Worm (Caenorhabditis elegans) whole organism, L4 larva: ENCODE data around the gene cpna-1.

ENCODE experiments used
- F49E8.2 ChIP-seq: sonication (generic microtip); optimal IDR thresholded peaks from 2 replicates; lab custom pipeline; 2016; ENCODE audit warnings: missing compliant biosample characterization, mild to moderate bottlenecking, missing genetic modification characterization, borderline replicate concordance
- R02D3.7 ChIP-seq: fragments of 150-350 bp; sonication (generic microtip); optimal IDR thresholded peaks from 3 replicates; lab custom pipeline; 2014; ENCODE audit warnings: missing biosample characterization, missing genetic modification characterization
- T20F7.1 ChIP-seq: fragments of 200-800 bp; sonication (Bioruptor generic); optimal IDR thresholded peaks from 2 replicates; lab custom pipeline; 2018; ENCODE audit warnings: mild to moderate bottlenecking, missing genetic modification characterization, missing compliant biosample characterization
- Y48G9A.11 ChIP-seq: fragments of 200-800 bp; sonication (Bioruptor generic); IDR thresholded peaks from 2 replicates; pipeline ENCODE4 v1.3.6; 2022; ENCODE audit warnings: missing genetic modification reagents, missing genetic modification characterization, missing compliant biosample characterization
- Y75B8A.6 ChIP-seq: fragments of 200-800 bp; sonication (Bioruptor generic); IDR thresholded peaks from 2 replicates; pipeline ENCODE4 v1.3.6; 2022; ENCODE audit warnings: missing genetic modification reagents, missing genetic modification characterization, missing compliant biosample characterization
- ZK546.5 ChIP-seq, 2 experiments: sonication (generic microtip); optimal IDR thresholded peaks; 2 replicates each; lab custom pipeline; 2017; ENCODE audit warnings: missing biosample characterization in 2 of 2, missing genetic modification characterization in 2 of 2
- ama-1 ChIP-seq: fragments of 150-350 bp; optimal IDR thresholded peaks from 2 replicates; lab custom pipeline; 2014; ENCODE audit warnings: inconsistent platforms, mixed read lengths
- arid-1 ChIP-seq: fragments of 200-800 bp; sonication (Bioruptor generic); conservative IDR thresholded peaks from 2 replicates; pipeline ENCODE4 v1.3.6; 2022; ENCODE audit warnings: missing genetic modification reagents, missing genetic modification characterization, missing compliant biosample characterization
- ceh-28 ChIP-seq: fragments of 150-350 bp; optimal IDR thresholded peaks from 2 replicates; lab custom pipeline; 2014; ENCODE audit warnings: missing biosample characterization, missing genetic modification reagents, missing genetic modification characterization
- ceh-62 ChIP-seq: sonication (generic microtip); optimal IDR thresholded peaks from 2 replicates; lab custom pipeline; 2017; ENCODE audit warnings: missing biosample characterization, missing genetic modification characterization
- cey-2 ChIP-seq: sonication (generic microtip); optimal IDR thresholded peaks from 3 replicates; lab custom pipeline; 2017; ENCODE audit warnings: missing genetic modification characterization, mild to moderate bottlenecking, missing compliant biosample characterization, antibody characterized with exemption, borderline replicate concordance; ENCODE audit not compliant: insufficient read depth
- daf-16 ChIP-seq, 3 experiments: sonication (generic microtip); optimal IDR thresholded peaks; 2 replicates each; lab custom pipeline; 2016 to 2017; ENCODE audit warnings: missing genetic modification characterization in 3 of 3, missing genetic modification reagents in 3 of 3, mild to moderate bottlenecking in 2 of 3, missing compliant biosample characterization in 2 of 3, missing biosample characterization in 1 of 3, moderate library complexity in 1 of 3
- daf-8 ChIP-seq: fragments of 200-800 bp; sonication (Bioruptor generic); IDR thresholded peaks from 2 replicates; pipeline ENCODE4 v1.3.6; 2022; ENCODE audit warnings: missing genetic modification characterization, missing compliant biosample characterization
- dmd-6 ChIP-seq: fragments of 200-800 bp; sonication (Bioruptor generic); IDR thresholded peaks from 2 replicates; pipeline ENCODE4 v1.3.6; 2022; ENCODE audit warnings: missing genetic modification reagents, missing genetic modification characterization, missing compliant biosample characterization
- dmd-9 ChIP-seq: fragments of 200-800 bp; sonication (Bioruptor generic); IDR thresholded peaks from 2 replicates; pipeline ENCODE4 v1.3.6; 2022; ENCODE audit warnings: missing genetic modification reagents, missing genetic modification characterization, missing compliant biosample characterization
- dve-1 ChIP-seq: sonication (generic microtip); optimal IDR thresholded peaks from 2 replicates; lab custom pipeline; 2017; ENCODE audit warnings: antibody characterized with exemption, mild to moderate bottlenecking, missing genetic modification characterization, missing compliant biosample characterization; ENCODE audit not compliant: insufficient read depth
- egl-27 ChIP-seq: sonication (generic microtip); optimal IDR thresholded peaks from 3 replicates; lab custom pipeline; 2017; ENCODE audit warnings: missing biosample characterization, missing genetic modification reagents, missing genetic modification characterization
- egl-43 ChIP-seq: fragments of 200-800 bp; sonication (Bioruptor generic); IDR thresholded peaks from 2 replicates; pipeline ENCODE4 v1.3.6; 2022; ENCODE audit warnings: missing genetic modification reagents, missing genetic modification characterization, missing compliant biosample characterization
- jun-1 ChIP-seq: fragments of 150-350 bp; optimal IDR thresholded peaks from 2 replicates; lab custom pipeline; 2014; ENCODE audit warnings: missing biosample characterization, missing genetic modification reagents, missing genetic modification characterization
- lin-29 ChIP-seq: fragments of 200-800 bp; sonication (Bioruptor generic); IDR thresholded peaks from 2 replicates; pipeline ENCODE4 v1.3.6; 2022; ENCODE audit warnings: missing genetic modification reagents, missing genetic modification characterization, missing compliant biosample characterization
- lin-38 ChIP-seq: fragments of 200-800 bp; sonication (Bioruptor generic); IDR thresholded peaks from 2 replicates; pipeline ENCODE4 v1.3.6; 2022; ENCODE audit warnings: missing genetic modification reagents, missing genetic modification characterization, missing compliant biosample characterization
- madf-5 ChIP-seq, 2 experiments: fragments of 200-800 bp; sonication (Bioruptor generic); IDR thresholded peaks; 2 replicates each; pipeline ENCODE4 v1.3.6; 2022; ENCODE audit warnings: missing compliant biosample characterization in 2 of 2, missing genetic modification characterization in 2 of 2
- mxl-2 ChIP-seq: fragments of 200-800 bp; sonication (Bioruptor generic); conservative IDR thresholded peaks from 2 replicates; pipeline ENCODE4 v1.3.6; 2022; ENCODE audit warnings: missing genetic modification reagents, missing genetic modification characterization, missing compliant biosample characterization
- mxl-3 ChIP-seq: fragments of 200-800 bp; sonication (Bioruptor generic); optimal IDR thresholded peaks from 2 replicates; lab custom pipeline; 2018; ENCODE audit warnings: mild to moderate bottlenecking, missing genetic modification characterization, missing compliant biosample characterization
- nhr-10 ChIP-seq: fragments of 150-350 bp; optimal IDR thresholded peaks from 2 replicates; lab custom pipeline; 2014; ENCODE audit warnings: missing biosample characterization, missing genetic modification characterization
- nhr-102 ChIP-seq: sonication (generic microtip); optimal IDR thresholded peaks from 2 replicates; lab custom pipeline; 2016; ENCODE audit warnings: mild to moderate bottlenecking, missing genetic modification characterization, moderate library complexity, missing compliant biosample characterization
- nhr-11 ChIP-seq: fragments of 150-350 bp; optimal IDR thresholded peaks from 2 replicates; lab custom pipeline; 2014; ENCODE audit warnings: missing biosample characterization, missing genetic modification characterization
- nhr-237 ChIP-seq: sonication (generic microtip); optimal IDR thresholded peaks from 2 replicates; lab custom pipeline; 2017; ENCODE audit warnings: missing biosample characterization, missing genetic modification characterization
- nhr-25 ChIP-seq: sonication (generic microtip); optimal IDR thresholded peaks from 2 replicates; lab custom pipeline; 2017; ENCODE audit warnings: missing genetic modification characterization, mild to moderate bottlenecking, missing compliant biosample characterization, antibody characterized with exemption, moderate library complexity, borderline replicate concordance; ENCODE audit not compliant: insufficient read depth
- nhr-6 ChIP-seq: fragments of 150-350 bp; optimal IDR thresholded peaks from 2 replicates; lab custom pipeline; 2014; ENCODE audit warnings: missing biosample characterization, missing genetic modification characterization
- nhr-76 ChIP-seq: fragments of 150-350 bp; optimal IDR thresholded peaks from 2 replicates; lab custom pipeline; 2014; ENCODE audit warnings: missing biosample characterization, missing genetic modification characterization
- php-3 ChIP-seq: fragments of 200-800 bp; sonication (Bioruptor generic); IDR thresholded peaks from 2 replicates; pipeline ENCODE4 v1.3.6; 2022; ENCODE audit warnings: missing genetic modification reagents, missing genetic modification characterization, missing compliant biosample characterization
- set-16 ChIP-seq: fragments of 200-800 bp; sonication (Bioruptor generic); IDR thresholded peaks from 2 replicates; pipeline ENCODE4 v1.3.6; 2022; ENCODE audit warnings: missing genetic modification reagents, missing genetic modification characterization, missing compliant biosample characterization
- snpc-1.2 ChIP-seq: fragments of 200-800 bp; sonication (Bioruptor generic); IDR thresholded peaks from 2 replicates; pipeline ENCODE4 v1.3.6; 2022; ENCODE audit warnings: missing genetic modification reagents, missing genetic modification characterization, missing compliant biosample characterization
- spr-1 ChIP-seq: sonication (generic microtip); optimal IDR thresholded peaks from 2 replicates; lab custom pipeline; 2016; ENCODE audit warnings: mild to moderate bottlenecking, missing genetic modification characterization, missing compliant biosample characterization
- spr-3 ChIP-seq: fragments of 200-800 bp; sonication (Bioruptor generic); optimal IDR thresholded peaks from 2 replicates; lab custom pipeline; 2018; ENCODE audit warnings: mild to moderate bottlenecking, missing genetic modification characterization, missing compliant biosample characterization
- unc-130 ChIP-seq: sonication (generic microtip); optimal IDR thresholded peaks from 2 replicates; lab custom pipeline; 2016; ENCODE audit warnings: missing genetic modification reagents, missing genetic modification characterization, missing compliant biosample characterization
- zip-11 ChIP-seq: fragments of 200-800 bp; sonication (Bioruptor generic); IDR thresholded peaks from 2 replicates; pipeline ENCODE4 v1.3.6; 2022; ENCODE audit warnings: missing genetic modification characterization, missing compliant biosample characterization
- zip-2 ChIP-seq: fragments of 150-350 bp; optimal IDR thresholded peaks from 2 replicates; lab custom pipeline; 2014; ENCODE audit warnings: missing biosample characterization, missing genetic modification characterization

cpna-1 gene

ce11 chrII:4237701-4238214 lies 51.3 kb downstream of the cpna-1 start, which contains the start of the genes fbxc-44 and C16A11.2 (continued):
- no peak for TF ChIP-seq spr-3 (GFP tag; lab: Kevin White, UChicago)
- no peak for TF ChIP-seq nhr-11 (tag; lab: Kevin White, UChicago)
- no peak for TF ChIP-seq zip-2 (tag; lab: Kevin White, UChicago)
- TF ChIP-seq dmd-6 (GFP tag; lab: Robert Waterston, UW) = no peak
- no peak for TF ChIP-seq F49E8.2 (tag; lab: Kevin White, UChicago)
- TF ChIP-seq jun-1 (tag; lab: Kevin White, UChicago) = no peak
- no peak for TF ChIP-seq zip-11 (GFP tag; lab: Robert Waterston, UW)

- TF ChIP-seq mxl-2 (GFP tag; lab: Robert Waterston, UW) (no peak), ceh-62 (tag; lab: Kevin White, UChicago) (no peak), lin-29 (no peak), daf-16 (GFP tag; optimal IDR thresholded peaks at IDR 0.05; lab: Kevin White, UChicago) (no peak), daf-16 (tag; optimal IDR thresholded peaks at IDR 0.05; lab: Kevin White, UChicago) (no peak), Y48G9A.11 (no peak), Y75B8A.6 (GFP tag; lab: Robert Waterston, UW) (no peak), egl-43 (GFP tag; lab: Robert Waterston, UW) (no peak), set-16 (GFP tag; lab: Robert Waterston, UW) (no peak)
Measured at ce11 chrII:4238963-4239362, 52.5 kb downstream of the cpna-1 start.

DNA sequence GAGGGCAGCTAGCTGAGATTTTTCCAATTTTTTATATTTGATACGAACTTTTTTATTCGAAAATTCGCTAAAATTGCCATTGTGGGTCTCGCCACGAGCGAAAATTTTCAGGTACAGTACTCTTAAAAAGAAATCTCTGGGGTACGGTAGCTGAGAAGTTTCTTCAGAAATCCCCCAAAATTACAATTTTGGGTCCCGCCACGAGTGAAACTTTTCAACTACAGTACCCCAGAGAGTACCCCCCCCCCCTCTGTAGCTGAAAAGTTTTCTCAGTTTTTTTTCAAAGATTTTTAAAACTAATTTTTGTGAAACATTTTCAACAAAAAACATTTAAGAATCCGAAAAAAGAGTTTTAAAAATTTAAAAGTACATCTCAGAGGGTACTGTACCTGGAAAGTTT lies 58.5 kb downstream of the cpna-1 start:
- TF ChIP-seq ama-1 (lab: Kevin White, UChicago) (no peak), mxl-3 (GFP tag; lab: Kevin White, UChicago) (no peak), dmd-9 (no peak), nhr-25 (no peak), T20F7.1 (GFP tag; lab: Kevin White, UChicago) (no peak), set-16 (GFP tag; lab: Robert Waterston, UW) (no peak), madf-5 (GFP tag; IDR thresholded peaks at IDR 0.05; lab: Robert Waterston, UW) (no peak), dve-1 (tag; lab: Kevin White, UChicago) (no peak), nhr-237 (no peak), zip-11 (GFP tag; lab: Robert Waterston, UW) (no peak)

- no peak for TF ChIP-seq unc-130 (GFP tag; lab: Kevin White, UChicago)
- no peak for TF ChIP-seq php-3 (GFP tag; lab: Robert Waterston, UW)
- TF ChIP-seq nhr-76 (tag; lab: Kevin White, UChicago) = no peak
- TF ChIP-seq snpc-1.2 (GFP tag; lab: Robert Waterston, UW) = no peak
- no peak for TF ChIP-seq nhr-6 (tag; lab: Kevin White, UChicago)
- TF ChIP-seq R02D3.7 (tag; lab: Kevin White, UChicago) = no peak
- TF ChIP-seq egl-27 = no peak
- TF ChIP-seq mxl-3 (GFP tag; lab: Kevin White, UChicago) = no peak
- no peak for TF ChIP-seq F49E8.2 (tag; lab: Kevin White, UChicago)
- no peak for TF ChIP-seq spr-3 (GFP tag; lab: Kevin White, UChicago)
- no peak for TF ChIP-seq lin-38
- TF ChIP-seq spr-1 (tag; lab: Kevin White, UChicago) = no peak
Measured at ce11 chrII:4246897-4247296, 60.4 kb downstream of the cpna-1 start, which contains the start of gene gpa-11. TSS of gene gpa-11 (plus strand) at chrII:4247197.

- TF ChIP-seq cey-2 (tag; lab: Kevin White, UChicago) = no peak
- TF ChIP-seq ZK546.5 (tag; optimal IDR thresholded peaks at IDR 0.05; lab: Kevin White, UChicago) = no peak
- TF ChIP-seq daf-8 (GFP tag; lab: Robert Waterston, UW) = no peak
- no peak for TF ChIP-seq nhr-102 (tag; lab: Kevin White, UChicago)
- TF ChIP-seq ceh-28 = peak; percentile 95
- no peak for TF ChIP-seq nhr-10 (tag; lab: Kevin White, UChicago)
- no peak for TF ChIP-seq egl-27
- TF ChIP-seq arid-1 (GFP tag; lab: Robert Waterston, UW) = no peak
Measured at ce11 chrII:4256541-4257001, 70.1 kb downstream of the cpna-1 start, which contains the start of gene C16A11.7. TSS of gene C16A11.7 (minus strand) at chrII:4256951.
